Fruit fly (Drosophila melanogaster): ENCODE results near the gene CG32119.

CG32119 gene

DNA sequence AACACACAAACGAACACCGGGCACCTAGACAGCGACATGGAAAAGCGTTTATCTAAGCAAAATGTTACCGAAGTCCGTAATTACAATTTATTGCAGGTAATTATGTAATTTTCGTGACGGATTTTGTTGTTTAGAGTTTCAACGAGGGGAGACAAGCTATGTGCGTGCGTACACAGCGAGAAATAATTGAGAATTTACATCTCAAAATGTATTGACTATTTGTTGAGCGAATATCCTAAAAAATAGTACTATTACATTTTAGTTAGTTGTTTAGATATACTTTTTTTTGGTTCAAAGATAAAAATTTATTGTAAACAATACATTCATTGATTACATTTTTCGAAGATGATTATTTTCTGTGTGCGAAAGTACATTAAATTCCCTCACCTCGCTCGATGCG, 13.7 kb upstream of the CG32119 start (continued):
- no peak for TF ChIP-seq rib (GFP tag; IDR thresholded peaks at IDR 0.05)
- peak; percentile 36 for TF ChIP-seq bab2 (GFP tag; optimal IDR thresholded peaks at IDR 0.05)
- peak; percentile 24; the same call in 1 of the 2 replicates for TF ChIP-seq wor (GFP tag; IDR thresholded peaks at IDR 0.05)
- peak; percentile 12 for TF ChIP-seq CG4820 (GFP tag; optimal IDR thresholded peaks at IDR 0.05)
- no peak for TF ChIP-seq Dp (GFP tag; optimal IDR thresholded peaks at IDR 0.05)
- TF ChIP-seq unpg (GFP tag; optimal IDR thresholded peaks at IDR 0.05): peak; percentile 50
- TF ChIP-seq twi (tag; optimal IDR thresholded peaks at IDR 0.05): no peak
- no peak; the same call in 1 of the 2 replicates for TF ChIP-seq CG4360 (GFP tag; IDR thresholded peaks at IDR 0.05)
- TF ChIP-seq bcd (GFP tag; optimal IDR thresholded peaks at IDR 0.05): peak; percentile 4
- no peak for TF ChIP-seq H15 (GFP tag; IDR thresholded peaks at IDR 0.05)
- TF ChIP-seq Rfx (GFP tag; IDR thresholded peaks at IDR 0.05): no peak
- TF ChIP-seq h (optimal IDR thresholded peaks at IDR 0.05): no peak
- peak; percentile 24 for TF ChIP-seq Ssrp (tag; optimal IDR thresholded peaks at IDR 0.05)
- peak; percentile 53 for TF ChIP-seq dmrt99B (tag; optimal IDR thresholded peaks at IDR 0.05)
- TF ChIP-seq CG32532 (GFP tag; IDR thresholded peaks at IDR 0.05): 0 out of 2 replicates have a peak, but pooled peaks have one; percentile 4
- TF ChIP-seq CG13296 (GFP tag; optimal IDR thresholded peaks at IDR 0.05): no peak
- no peak for TF ChIP-seq CG43689 (GFP tag; IDR thresholded peaks at IDR 0.05)
- TF ChIP-seq Asciz (GFP tag; optimal IDR thresholded peaks at IDR 0.05): no peak
- peak; percentile 33; the same call in 1 of the 2 replicates for TF ChIP-seq CG17328 (GFP tag; IDR thresholded peaks at IDR 0.05)
- no peak for TF ChIP-seq abd-A (tag; optimal IDR thresholded peaks at IDR 0.05)
- TF ChIP-seq fd64A (GFP tag; optimal IDR thresholded peaks at IDR 0.05): no peak
- TF ChIP-seq Ada2b (GFP tag; IDR thresholded peaks at IDR 0.05): no peak
- TF ChIP-seq Hand (GFP tag; optimal IDR thresholded peaks at IDR 0.05): no peak
- TF ChIP-seq CG7839 (tag; optimal IDR thresholded peaks at IDR 0.05): peak; percentile 45
- TF ChIP-seq Nf-YA (GFP tag; IDR thresholded peaks at IDR 0.05): no peak
- TF ChIP-seq CG3838 (GFP tag; optimal IDR thresholded peaks at IDR 0.05): no peak
- no peak for TF ChIP-seq CG18011 (GFP tag; optimal IDR thresholded peaks at IDR 0.05)
- TF ChIP-seq zen (tag; optimal IDR thresholded peaks at IDR 0.05): peak; percentile 66
- TF ChIP-seq CG2678 (tag; optimal IDR thresholded peaks at IDR 0.05): peak; percentile 52
- TF ChIP-seq CG6254 (GFP tag; optimal IDR thresholded peaks at IDR 0.05): no peak
- TF ChIP-seq CG2202 (tag; optimal IDR thresholded peaks at IDR 0.05): no peak
- no peak for TF ChIP-seq onecut (GFP tag; IDR thresholded peaks at IDR 0.05)
- no peak for TF ChIP-seq CG13624 (GFP tag; optimal IDR thresholded peaks at IDR 0.05)
- no peak for TF ChIP-seq Deaf1 (tag; optimal IDR thresholded peaks at IDR 0.05)
- TF ChIP-seq CG17568 (GFP tag; optimal IDR thresholded peaks at IDR 0.05): no peak
- TF ChIP-seq Ets97D (GFP tag; optimal IDR thresholded peaks at IDR 0.05): no peak
- no peak for TF ChIP-seq CG8089 (GFP tag; optimal IDR thresholded peaks at IDR 0.05)
- TF ChIP-seq CG18262 (tag; optimal IDR thresholded peaks at IDR 0.05): peak; percentile 54
- no peak for TF ChIP-seq shn (GFP tag; optimal IDR thresholded peaks at IDR 0.05)
- no peak for TF ChIP-seq Poxn (GFP tag; IDR thresholded peaks at IDR 0.05)
- TF ChIP-seq Xbp1 (GFP tag; optimal IDR thresholded peaks at IDR 0.05): peak; percentile 24
- TF ChIP-seq zfh1 (GFP tag; IDR thresholded peaks at IDR 0.05): 0 out of 3 replicates have a peak, but pooled peaks have one; percentile 33
- TF ChIP-seq NK7.1 (GFP tag; optimal IDR thresholded peaks at IDR 0.05): no peak
- TF ChIP-seq CG1602 (GFP tag; optimal IDR thresholded peaks at IDR 0.05): no peak
- TF ChIP-seq scrt (GFP tag; optimal IDR thresholded peaks at IDR 0.05): no peak
- TF ChIP-seq CG14710 (tag; optimal IDR thresholded peaks at IDR 0.05): peak; percentile 20
- no peak for TF ChIP-seq CG7963 (GFP tag; IDR thresholded peaks at IDR 0.05; ENCODE audit: partially characterized antibody)
- TF ChIP-seq tna (GFP tag; IDR thresholded peaks at IDR 0.05; ENCODE audit: partially characterized antibody): no peak
- peak; percentile 49; the same call in 1 of the 2 replicates for TF ChIP-seq CG14441 (GFP tag; IDR thresholded peaks at IDR 0.05)
- TF ChIP-seq Hsf (GFP tag; optimal IDR thresholded peaks at IDR 0.05): peak; percentile 8
- TF ChIP-seq Chrac-16 (GFP tag; optimal IDR thresholded peaks at IDR 0.05): no peak
- no peak for TF ChIP-seq CG7357 (GFP tag; IDR thresholded peaks at IDR 0.05)

Measured in whole organism, embryonic.